Fruit fly (Drosophila melanogaster) whole organism, embryonic: Measurements from ENCODE around the gene Bub1.

Source experiments
- B-H1 ChIP-seq: fragments of 200-800 bp; sonication (Bioruptor generic); IDR thresholded peaks from 3 replicates; pipeline ENCODE4 v1.3.6; 2022; ENCODE audit warnings: missing biosample characterization, missing genetic modification characterization
- Blimp-1 ChIP-seq: fragments of 200-800 bp; sonication (Bioruptor generic); optimal IDR thresholded peaks from 3 replicates; lab custom pipeline; 2018; ENCODE audit warnings: missing biosample characterization, missing genetic modification characterization, mild to moderate bottlenecking, moderate library complexity, missing genetic modification reagents
- CG10209 ChIP-seq: fragments of 200-800 bp; sonication (Bioruptor generic); optimal IDR thresholded peaks from 3 replicates; lab custom pipeline; 2017; ENCODE audit warnings: missing biosample characterization, mild to moderate bottlenecking, missing genetic modification characterization, missing genetic modification reagents
- CG15601 ChIP-seq: fragments of 200-800 bp; sonication (Bioruptor generic); optimal IDR thresholded peaks from 3 replicates; lab custom pipeline; 2019; ENCODE audit warnings: missing biosample characterization, mild to moderate bottlenecking, missing genetic modification characterization, moderate library complexity
- CG3281 ChIP-seq: fragments of 200-800 bp; sonication (Bioruptor generic); optimal IDR thresholded peaks from 3 replicates; lab custom pipeline; 2017; ENCODE audit warnings: missing biosample characterization, mild to moderate bottlenecking, missing genetic modification characterization
- CG4360 ChIP-seq: fragments of 200-800 bp; sonication (Bioruptor generic); IDR thresholded peaks from 2 replicates; pipeline ENCODE4 v1.3.6; 2022; ENCODE audit warnings: missing biosample characterization, missing genetic modification characterization
- CG5180 ChIP-seq: fragments of 200-800 bp; sonication (Bioruptor generic); optimal IDR thresholded peaks from 3 replicates; lab custom pipeline; 2017; ENCODE audit warnings: missing biosample characterization, missing genetic modification characterization, mild to moderate bottlenecking, moderate library complexity, missing genetic modification reagents
- CG6254 ChIP-seq: fragments of 200-800 bp; sonication (Bioruptor generic); optimal IDR thresholded peaks from 3 replicates; lab custom pipeline; 2017; ENCODE audit warnings: mild to moderate bottlenecking, missing biosample characterization, missing genetic modification reagents, missing genetic modification characterization
- CG7745 ChIP-seq: fragments of 200-800 bp; sonication (Bioruptor generic); optimal IDR thresholded peaks from 2 replicates; lab custom pipeline; 2018; ENCODE audit warnings: missing biosample characterization, mild to moderate bottlenecking, missing genetic modification characterization, moderate library complexity
- CG7963 ChIP-seq: fragments of 200-800 bp; sonication (Bioruptor generic); IDR thresholded peaks from 3 replicates; pipeline ENCODE4 v1.3.6; 2022; ENCODE audit warnings: missing biosample characterization, missing genetic modification characterization; ENCODE audit not compliant: partially characterized antibody
- CG9797 ChIP-seq: fragments of 200-800 bp; sonication (Bioruptor generic); optimal IDR thresholded peaks from 3 replicates; lab custom pipeline; 2018; ENCODE audit warnings: missing biosample characterization, mild to moderate bottlenecking, missing genetic modification characterization
- CkIIα-i1 ChIP-seq: fragments of 200-800 bp; sonication (Bioruptor generic); IDR thresholded peaks from 2 replicates; pipeline ENCODE4 v1.3.6; 2022; ENCODE audit warnings: missing biosample characterization, missing genetic modification characterization
- Doc3 ChIP-seq: fragments of 200-800 bp; sonication (Bioruptor generic); IDR thresholded peaks from 3 replicates; pipeline ENCODE4 v1.3.6; 2022; ENCODE audit warnings: missing biosample characterization, missing genetic modification characterization; ENCODE audit not compliant: partially characterized antibody
- Drgx ChIP-seq: fragments of 200-800 bp; sonication (Bioruptor generic); IDR thresholded peaks from 2 replicates; pipeline ENCODE4 v1.3.6; 2022; ENCODE audit warnings: missing biosample characterization, missing genetic modification characterization
- GATAe ChIP-seq: fragments of 200-800 bp; sonication (Bioruptor generic); conservative IDR thresholded peaks from 2 replicates; pipeline ENCODE4 v1.3.6; 2022; ENCODE audit warnings: missing biosample characterization, missing genetic modification characterization
- MTF-1 ChIP-seq: fragments of 200-800 bp; sonication (Bioruptor generic); optimal IDR thresholded peaks from 2 replicates; lab custom pipeline; 2018; ENCODE audit warnings: missing biosample characterization, mild to moderate bottlenecking, missing genetic modification characterization, borderline replicate concordance
- Med ChIP-seq: fragments of 200-800 bp; sonication (Bioruptor generic); peaks from one replicate; lab custom pipeline; 2016; ENCODE audit warnings: missing biosample characterization, missing genetic modification characterization, mild to moderate bottlenecking, inconsistent platforms, moderate library complexity
- Mes4 ChIP-seq: fragments of 200-800 bp; sonication (Bioruptor generic); optimal IDR thresholded peaks from 2 replicates; lab custom pipeline; 2016; ENCODE audit warnings: missing biosample characterization, missing genetic modification characterization
- Mrtf ChIP-seq: fragments of 200-800 bp; sonication (Bioruptor generic); IDR thresholded peaks from 3 replicates; pipeline ENCODE4 v1.3.6; 2022; ENCODE audit warnings: missing biosample characterization, missing genetic modification characterization
- Sin3A ChIP-seq: fragments of >200 bp; optimal IDR thresholded peaks from 2 replicates; lab custom pipeline; 2018
- bcd ChIP-seq: fragments of 200-800 bp; sonication (Bioruptor generic); optimal IDR thresholded peaks from 2 replicates; lab custom pipeline; 2017; ENCODE audit warnings: missing biosample characterization, mild to moderate bottlenecking, missing genetic modification characterization
- bsh ChIP-seq, 2 experiments: fragments of 200-800 bp; sonication (Bioruptor generic); optimal IDR thresholded peaks; 2 replicates each; lab custom pipeline; 2017 to 2018; ENCODE audit warnings: mild to moderate bottlenecking in 2 of 2, missing biosample characterization in 2 of 2, missing genetic modification characterization in 2 of 2, moderate library complexity in 1 of 2
- ci ChIP-seq: fragments of 200-800 bp; sonication (Bioruptor generic); IDR thresholded peaks from 3 replicates; pipeline ENCODE4 v1.3.6; 2022; ENCODE audit warnings: missing biosample characterization, missing genetic modification characterization
- corto ChIP-seq: fragments of 200-800 bp; sonication (Bioruptor generic); optimal IDR thresholded peaks from 2 replicates; lab custom pipeline; 2016; ENCODE audit warnings: missing biosample characterization, mild to moderate bottlenecking, missing genetic modification characterization, moderate library complexity
- ems ChIP-seq: fragments of 200-800 bp; sonication (Bioruptor generic); optimal IDR thresholded peaks from 3 replicates; lab custom pipeline; 2016; ENCODE audit warnings: missing biosample characterization, missing genetic modification characterization
- fd102C ChIP-seq: fragments of 200-800 bp; sonication (Bioruptor generic); optimal IDR thresholded peaks from 2 replicates; lab custom pipeline; 2018; ENCODE audit warnings: missing biosample characterization, mild to moderate bottlenecking, missing genetic modification characterization, moderate library complexity
- gcm2 ChIP-seq: fragments of 200-800 bp; sonication (Bioruptor generic); optimal IDR thresholded peaks from 2 replicates; lab custom pipeline; 2016; ENCODE audit warnings: missing biosample characterization, missing genetic modification characterization
- kni ChIP-seq: fragments of 200-800 bp; sonication (Bioruptor generic); optimal IDR thresholded peaks from 3 replicates; lab custom pipeline; 2017; ENCODE audit warnings: mild to moderate bottlenecking, missing biosample characterization, missing genetic modification reagents, missing genetic modification characterization
- lbe ChIP-seq: fragments of 200-800 bp; sonication (Bioruptor generic); optimal IDR thresholded peaks from 2 replicates; lab custom pipeline; 2016; ENCODE audit warnings: missing biosample characterization, mild to moderate bottlenecking, missing genetic modification characterization
- nau ChIP-seq: fragments of 200-800 bp; sonication (Bioruptor generic); optimal IDR thresholded peaks from 3 replicates; lab custom pipeline; 2017; ENCODE audit warnings: missing biosample characterization, mild to moderate bottlenecking, missing genetic modification characterization, missing genetic modification reagents
- nerfin-2 ChIP-seq: fragments of 200-800 bp; sonication (Bioruptor generic); IDR thresholded peaks from 2 replicates; pipeline ENCODE4 v1.3.6; 2022; ENCODE audit warnings: missing biosample characterization, missing genetic modification characterization; ENCODE audit not compliant: partially characterized antibody
- nom ChIP-seq: fragments of 200-800 bp; sonication (Bioruptor generic); optimal IDR thresholded peaks from 2 replicates; lab custom pipeline; 2017; ENCODE audit warnings: missing biosample characterization, missing genetic modification characterization, mild to moderate bottlenecking, moderate library complexity, missing genetic modification reagents
- pan ChIP-seq, 4 experiments: fragments of >200 bp in 3 of 4; fragments of 200-800 bp in 1 of 4; sonication (Bioruptor generic) in 1 of 4; optimal IDR thresholded peaks in 3 of 4; IDR thresholded peaks in 1 of 4; 2 replicates each; pipeline versions ENCODE4 v1.3.6 to Lab custom; 2017 to 2022; ENCODE audit warnings: missing biosample characterization in 2 of 4, missing genetic modification characterization in 2 of 4, mixed read lengths in 1 of 4
- pho ChIP-seq: fragments of 200-800 bp; sonication (Bioruptor generic); optimal IDR thresholded peaks from 2 replicates; lab custom pipeline; 2016; ENCODE audit warnings: missing biosample characterization, missing genetic modification characterization
- psq ChIP-seq: fragments of 200-800 bp; sonication (Bioruptor generic); optimal IDR thresholded peaks from 2 replicates; lab custom pipeline; 2017; ENCODE audit warnings: missing biosample characterization, missing genetic modification characterization
- zen2 ChIP-seq: fragments of 200-800 bp; sonication (Bioruptor generic); IDR thresholded peaks from 3 replicates; pipeline ENCODE4 v1.3.6; 2022; ENCODE audit warnings: missing biosample characterization, missing genetic modification characterization; ENCODE audit not compliant: partially characterized antibody

Bub1 gene

dm6 chr2L:5286572-5286971, 7.9 kb downstream of the Bub1 start:
- TF ChIP-seq Med (GFP tag; lab: Kevin White, UChicago) (peak; percentile 68), CG7963 (GFP tag; lab: Robert Waterston, UW) (0 out of 3 replicates have a peak, but pooled peaks have one; percentile 35), Doc3 (GFP tag; lab: Robert Waterston, UW) (no peak)

- TF ChIP-seq bsh (GFP tag; optimal IDR thresholded peaks at IDR 0.05; lab: Kevin White, UChicago): peak in 1 of 2 experiments; percentile 88
- peak; percentile 6 for TF ChIP-seq CG5180 (GFP tag; lab: Kevin White, UChicago)
- peak; percentile 60; the same call in 1 of the 2 replicates for TF ChIP-seq Drgx (GFP tag; lab: Robert Waterston, UW)
- TF ChIP-seq corto: peak; percentile 44
- no peak for TF ChIP-seq Mes4 (GFP tag; lab: Kevin White, UChicago)
- peak; percentile 49 for TF ChIP-seq Med (GFP tag; lab: Kevin White, UChicago)
- no peak for TF ChIP-seq fd102C (GFP tag; lab: Kevin White, UChicago)
- no peak for TF ChIP-seq bcd
- no peak for TF ChIP-seq Sin3A (lab: Kevin White, UChicago)
- TF ChIP-seq CG9797: no peak
- TF ChIP-seq lbe: peak; percentile 74
- TF ChIP-seq nau (GFP tag; lab: Kevin White, UChicago): no peak
- no peak for TF ChIP-seq CG10209 (GFP tag; lab: Kevin White, UChicago)
- peak; percentile 94 for TF ChIP-seq nom
These were observed 9.1 kb downstream of the Bub1 start for dm6 chr2L:5287599-5288261.

- TF ChIP-seq lbe (peak; percentile 32), CG6254 (no peak), Mrtf (0 out of 3 replicates have a peak, but pooled peaks have one; percentile 6), nom (peak; percentile 35), nerfin-2 (0 out of 2 replicates have a peak, but pooled peaks have one; percentile 42), CG3281 (no peak)
These were observed 9.6 kb downstream of the Bub1 start for dm6 chr2L:5288262-5288621.

DNA sequence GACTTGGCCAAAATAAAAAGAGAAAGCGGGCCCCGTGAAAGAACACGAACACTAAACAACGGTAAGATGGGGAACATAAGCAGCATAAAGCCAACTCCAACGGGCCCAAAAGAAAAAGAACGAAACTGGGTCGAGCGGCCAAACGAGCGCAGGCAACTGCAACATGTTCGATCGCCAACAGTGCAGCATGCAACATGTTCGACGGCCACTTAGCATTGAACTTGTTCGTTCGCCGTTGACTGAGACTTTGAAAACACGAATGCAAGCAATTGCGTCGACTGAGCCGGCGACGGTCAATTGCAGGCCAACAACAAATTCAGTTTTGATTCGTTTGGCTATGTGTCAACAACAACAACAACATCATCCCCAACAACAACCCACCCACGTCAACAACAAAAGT, 10.1 kb downstream of the Bub1 start, which contains the start of gene vri:
TSS of gene vri (plus strand) at position 224 of the 400 bp plus-strand sequence.
- no peak for TF ChIP-seq CG7745 (tag; lab: Kevin White, UChicago)
- no peak for TF ChIP-seq zen2 (GFP tag; lab: Robert Waterston, UW)
- 0 out of 3 replicates have a peak, but pooled peaks have one; percentile 25 for TF ChIP-seq ci (GFP tag; lab: Robert Waterston, UW)
- no peak for TF ChIP-seq gcm2 (GFP tag; lab: Kevin White, UChicago)
- no peak for TF ChIP-seq MTF-1
- no peak for TF ChIP-seq GATAe (GFP tag; lab: Robert Waterston, UW)
- TF ChIP-seq CkIIα-i1 (GFP tag; lab: Robert Waterston, UW): no peak
- peak; percentile 26 for TF ChIP-seq CG15601 (tag; lab: Kevin White, UChicago)
- peak; percentile 43 for TF ChIP-seq kni (GFP tag; lab: Kevin White, UChicago)
- TF ChIP-seq CG5180 (GFP tag; lab: Kevin White, UChicago): peak; percentile 98
- TF ChIP-seq CG4360 (GFP tag; lab: Robert Waterston, UW): peak; percentile 79
- peak; percentile 70 for TF ChIP-seq Blimp-1 (GFP tag; lab: Kevin White, UChicago)
- no peak for TF ChIP-seq pho (GFP tag; lab: Kevin White, UChicago)
- TF ChIP-seq psq (GFP tag; lab: Kevin White, UChicago): no peak
- TF ChIP-seq B-H1 (GFP tag; lab: Robert Waterston, UW): no peak
- no peak for TF ChIP-seq pan (optimal IDR thresholded peaks at IDR 0.05; lab: Kevin White, UChicago)
- TF ChIP-seq pan (GFP tag; optimal IDR thresholded peaks at IDR 0.05 in 1 of 2, IDR thresholded peaks at IDR 0.05 in 1 of 2): no peak
- TF ChIP-seq ems (GFP tag; lab: Kevin White, UChicago): no peak
